Fruit fly (Drosophila melanogaster) whole organism, embryonic: ENCODE results near the gene CG5909.

Experiments
- Abd-B ChIP-seq: fragments of 200-800 bp; sonication (Bioruptor generic); optimal IDR thresholded peaks from 2 replicates; lab custom pipeline; 2018; ENCODE audit warnings: missing biosample characterization, mild to moderate bottlenecking, missing genetic modification characterization, moderate library complexity
- Bgb ChIP-seq: fragments of 200-800 bp; sonication (Bioruptor generic); IDR thresholded peaks from 2 replicates; pipeline ENCODE4 v1.3.6; 2022; ENCODE audit warnings: missing biosample characterization, missing genetic modification characterization; ENCODE audit not compliant: partially characterized antibody
- CG10209 ChIP-seq: fragments of 200-800 bp; sonication (Bioruptor generic); optimal IDR thresholded peaks from 3 replicates; lab custom pipeline; 2017; ENCODE audit warnings: missing biosample characterization, mild to moderate bottlenecking, missing genetic modification characterization, missing genetic modification reagents
- CG10267 ChIP-seq: fragments of 200-800 bp; sonication (Bioruptor generic); optimal IDR thresholded peaks from 2 replicates; lab custom pipeline; 2018; ENCODE audit warnings: missing biosample characterization, mild to moderate bottlenecking, missing genetic modification characterization, moderate library complexity
- CG11398 ChIP-seq: fragments of 200-800 bp; sonication (Bioruptor generic); optimal IDR thresholded peaks from 2 replicates; lab custom pipeline; 2016; ENCODE audit warnings: missing biosample characterization, missing genetic modification characterization
- CG1233 ChIP-seq: fragments of 200-800 bp; sonication (Bioruptor generic); optimal IDR thresholded peaks from 4 replicates; lab custom pipeline; 2018; ENCODE audit warnings: missing biosample characterization, mild to moderate bottlenecking, missing genetic modification characterization
- CG14441 ChIP-seq: fragments of 200-800 bp; sonication (Bioruptor generic); IDR thresholded peaks from 2 replicates; pipeline ENCODE4 v1.3.6; 2022; ENCODE audit warnings: missing biosample characterization, missing genetic modification characterization
- CG15269 ChIP-seq: fragments of 200-800 bp; sonication (Bioruptor generic); optimal IDR thresholded peaks from 2 replicates; lab custom pipeline; 2018; ENCODE audit warnings: missing biosample characterization, mild to moderate bottlenecking, missing genetic modification characterization, moderate library complexity
- CG1647 ChIP-seq: fragments of 200-800 bp; sonication (Bioruptor generic); optimal IDR thresholded peaks from 3 replicates; lab custom pipeline; 2016; ENCODE audit warnings: missing biosample characterization, missing genetic modification characterization
- CG17186 ChIP-seq: fragments of 200-800 bp; sonication (Bioruptor generic); optimal IDR thresholded peaks from 3 replicates; lab custom pipeline; 2017; ENCODE audit warnings: missing biosample characterization, missing genetic modification reagents, missing genetic modification characterization
- CG18599 ChIP-seq: fragments of 200-800 bp; sonication (Bioruptor generic); optimal IDR thresholded peaks from 3 replicates; lab custom pipeline; 2017; ENCODE audit warnings: missing biosample characterization, missing genetic modification characterization, mild to moderate bottlenecking, moderate library complexity, missing genetic modification reagents
- CG33213 ChIP-seq: fragments of 200-800 bp; sonication (Bioruptor generic); optimal IDR thresholded peaks from 3 replicates; lab custom pipeline; 2016; ENCODE audit warnings: missing biosample characterization, missing genetic modification characterization
- CG4328 ChIP-seq: fragments of 200-800 bp; sonication (Bioruptor generic); optimal IDR thresholded peaks from 3 replicates; lab custom pipeline; 2017; ENCODE audit warnings: missing biosample characterization, missing genetic modification reagents, missing genetic modification characterization
- CG6272 ChIP-seq: fragments of 200-800 bp; sonication (Bioruptor generic); IDR thresholded peaks from 2 replicates; pipeline ENCODE4 v1.3.6; 2022; ENCODE audit warnings: missing biosample characterization, missing genetic modification characterization
- CG7987 ChIP-seq: fragments of 200-800 bp; sonication (Bioruptor generic); optimal IDR thresholded peaks from 2 replicates; lab custom pipeline; 2018; ENCODE audit warnings: missing biosample characterization, mild to moderate bottlenecking, missing genetic modification characterization, moderate library complexity
- CG9932 ChIP-seq: fragments of 200-800 bp; sonication (Bioruptor generic); IDR thresholded peaks from 2 replicates; pipeline ENCODE4 v1.3.6; 2022; ENCODE audit warnings: missing biosample characterization, missing genetic modification characterization
- Dll ChIP-seq: fragments of 200-800 bp; sonication (Bioruptor generic); IDR thresholded peaks from 4 replicates; pipeline ENCODE4 v1.3.6; 2022; ENCODE audit warnings: missing biosample characterization, missing genetic modification characterization; ENCODE audit not compliant: partially characterized antibody
- E2f2 ChIP-seq: fragments of 200-800 bp; sonication (Bioruptor generic); IDR thresholded peaks from 2 replicates; pipeline ENCODE4 v1.3.6; 2022; ENCODE audit warnings: missing biosample characterization, missing genetic modification characterization
- Eip74EF ChIP-seq, 2 experiments: fragments of 200-800 bp in 1 of 2; fragments of >200 bp in 1 of 2; sonication (Bioruptor generic) in 1 of 2; optimal IDR thresholded peaks; 2 replicates each; lab custom pipeline; 2017 to 2019; ENCODE audit warnings: missing biosample characterization in 2 of 2, missing genetic modification characterization in 2 of 2, mild to moderate bottlenecking in 1 of 2, moderate library complexity in 1 of 2
- HLH54F ChIP-seq: fragments of 200-800 bp; sonication (Bioruptor generic); optimal IDR thresholded peaks from 3 replicates; lab custom pipeline; 2016; ENCODE audit warnings: missing biosample characterization, missing genetic modification characterization
- Hey ChIP-seq: fragments of 200-800 bp; sonication (Bioruptor generic); optimal IDR thresholded peaks from 3 replicates; lab custom pipeline; 2018; ENCODE audit warnings: missing biosample characterization, mild to moderate bottlenecking, missing genetic modification characterization
- Hr3 ChIP-seq: fragments of 200-800 bp; sonication (Bioruptor generic); optimal IDR thresholded peaks from 3 replicates; lab custom pipeline; 2016; ENCODE audit warnings: missing biosample characterization, missing genetic modification characterization
- NC2α ChIP-seq: fragments of 200-800 bp; sonication (Bioruptor generic); optimal IDR thresholded peaks from 2 replicates; lab custom pipeline; 2016; ENCODE audit warnings: missing biosample characterization, missing genetic modification characterization
- NC2β ChIP-seq: fragments of 200-800 bp; sonication (Bioruptor generic); optimal IDR thresholded peaks from 2 replicates; lab custom pipeline; 2016; ENCODE audit warnings: missing biosample characterization, missing genetic modification characterization
- NFAT ChIP-seq: fragments of 200-800 bp; sonication (Bioruptor generic); IDR thresholded peaks from 2 replicates; pipeline ENCODE4 v1.3.6; 2022; ENCODE audit warnings: missing biosample characterization, missing genetic modification characterization
- Opbp ChIP-seq: fragments of 200-800 bp; sonication (Bioruptor generic); IDR thresholded peaks from 3 replicates; pipeline ENCODE4 v1.3.6; 2022; ENCODE audit warnings: missing biosample characterization, missing genetic modification characterization; ENCODE audit not compliant: partially characterized antibody
- Trl ChIP-seq, 3 experiments: fragments of >200 bp in 2 of 3; fragments of 200-800 bp in 1 of 3; sonication (Bioruptor generic) in 1 of 3; optimal IDR thresholded peaks; 2 replicates in 1 of 3; 3 replicates in 2 of 3; lab custom pipeline; 2016 to 2017; ENCODE audit warnings: missing biosample characterization in 1 of 3, missing genetic modification characterization in 1 of 3
- Xbp1 ChIP-seq: fragments of 200-800 bp; sonication (Bioruptor generic); optimal IDR thresholded peaks from 3 replicates; lab custom pipeline; 2016; ENCODE audit warnings: missing biosample characterization, mild to moderate bottlenecking, missing genetic modification characterization
- ap ChIP-seq: fragments of 200-800 bp; sonication (Bioruptor generic); IDR thresholded peaks from 2 replicates; pipeline ENCODE4 v1.3.6; 2022; ENCODE audit warnings: missing biosample characterization, missing genetic modification characterization
- bigmax ChIP-seq: fragments of 200-800 bp; sonication (Bioruptor generic); optimal IDR thresholded peaks from 2 replicates; lab custom pipeline; 2018; ENCODE audit warnings: missing biosample characterization, mild to moderate bottlenecking, missing genetic modification characterization
- bowl ChIP-seq: fragments of 200-800 bp; sonication (Bioruptor generic); IDR thresholded peaks from 2 replicates; pipeline ENCODE4 v1.3.6; 2022; ENCODE audit warnings: missing biosample characterization, missing genetic modification characterization
- corto ChIP-seq: fragments of 200-800 bp; sonication (Bioruptor generic); optimal IDR thresholded peaks from 2 replicates; lab custom pipeline; 2016; ENCODE audit warnings: missing biosample characterization, mild to moderate bottlenecking, missing genetic modification characterization, moderate library complexity
- cwo ChIP-seq: fragments of 200-800 bp; sonication (Bioruptor generic); optimal IDR thresholded peaks from 3 replicates; lab custom pipeline; 2017; ENCODE audit warnings: missing biosample characterization, missing genetic modification characterization, mild to moderate bottlenecking, moderate library complexity, missing genetic modification reagents
- danr ChIP-seq: fragments of 200-800 bp; sonication (Bioruptor generic); IDR thresholded peaks from 2 replicates; pipeline ENCODE4 v1.3.6; 2022; ENCODE audit warnings: missing biosample characterization, missing genetic modification characterization
- dati ChIP-seq: fragments of 200-800 bp; sonication (Bioruptor generic); IDR thresholded peaks from 2 replicates; pipeline ENCODE4 v1.3.6; 2022; ENCODE audit warnings: missing biosample characterization, missing genetic modification characterization
- fd64A ChIP-seq: fragments of 200-800 bp; sonication (Bioruptor generic); optimal IDR thresholded peaks from 3 replicates; lab custom pipeline; 2018; ENCODE audit warnings: missing biosample characterization, mild to moderate bottlenecking, missing genetic modification characterization
- fd96Cb ChIP-seq: fragments of 200-800 bp; sonication (Bioruptor generic); optimal IDR thresholded peaks from 2 replicates; lab custom pipeline; 2018; ENCODE audit warnings: missing biosample characterization, mild to moderate bottlenecking, missing genetic modification characterization, moderate library complexity
- fu2 ChIP-seq: fragments of 200-800 bp; sonication (Bioruptor generic); optimal IDR thresholded peaks from 2 replicates; lab custom pipeline; 2016; ENCODE audit warnings: missing biosample characterization, missing genetic modification characterization
- grau ChIP-seq: fragments of 200-800 bp; optimal IDR thresholded peaks from 3 replicates; lab custom pipeline; 2019; ENCODE audit warnings: missing biosample characterization, mild to moderate bottlenecking, missing genetic modification characterization, moderate library complexity
- gt ChIP-seq: fragments of 200-800 bp; sonication (Bioruptor generic); IDR thresholded peaks from 2 replicates; pipeline ENCODE4 v1.3.6; 2022; ENCODE audit warnings: missing biosample characterization, missing genetic modification characterization
- ken ChIP-seq: fragments of 200-800 bp; sonication (Bioruptor generic); IDR thresholded peaks from 3 replicates; pipeline ENCODE4 v1.3.6; 2022; ENCODE audit warnings: missing biosample characterization, missing genetic modification characterization
- mam ChIP-seq: fragments of 200-800 bp; sonication (Bioruptor generic); optimal IDR thresholded peaks from 3 replicates; lab custom pipeline; 2016; ENCODE audit warnings: missing biosample characterization, missing genetic modification characterization
- oc ChIP-seq: fragments of 200-800 bp; sonication (Bioruptor generic); optimal IDR thresholded peaks from 2 replicates; lab custom pipeline; 2018; ENCODE audit warnings: missing biosample characterization, mild to moderate bottlenecking, missing genetic modification characterization, moderate library complexity
- pnt ChIP-seq: fragments of 200-800 bp; sonication (Bioruptor generic); optimal IDR thresholded peaks from 3 replicates; lab custom pipeline; 2016; ENCODE audit warnings: missing biosample characterization, missing genetic modification characterization
- rib ChIP-seq: fragments of 200-800 bp; sonication (Bioruptor generic); IDR thresholded peaks from 2 replicates; pipeline ENCODE4 v1.3.6; 2022; ENCODE audit warnings: missing biosample characterization, missing genetic modification characterization
- sd ChIP-seq: fragments of 200-800 bp; sonication (Bioruptor generic); optimal IDR thresholded peaks from 3 replicates; lab custom pipeline; 2018; ENCODE audit warnings: missing biosample characterization, mild to moderate bottlenecking, missing genetic modification characterization, moderate library complexity
- sug ChIP-seq: fragments of 200-800 bp; optimal IDR thresholded peaks from 2 replicates; lab custom pipeline; 2019; ENCODE audit warnings: missing biosample characterization, mild to moderate bottlenecking, missing genetic modification characterization, moderate library complexity
- tx ChIP-seq: fragments of 200-800 bp; sonication (Bioruptor generic); optimal IDR thresholded peaks from 2 replicates; lab custom pipeline; 2016; ENCODE audit warnings: missing biosample characterization, missing genetic modification characterization

The CG5909 gene

DNA sequence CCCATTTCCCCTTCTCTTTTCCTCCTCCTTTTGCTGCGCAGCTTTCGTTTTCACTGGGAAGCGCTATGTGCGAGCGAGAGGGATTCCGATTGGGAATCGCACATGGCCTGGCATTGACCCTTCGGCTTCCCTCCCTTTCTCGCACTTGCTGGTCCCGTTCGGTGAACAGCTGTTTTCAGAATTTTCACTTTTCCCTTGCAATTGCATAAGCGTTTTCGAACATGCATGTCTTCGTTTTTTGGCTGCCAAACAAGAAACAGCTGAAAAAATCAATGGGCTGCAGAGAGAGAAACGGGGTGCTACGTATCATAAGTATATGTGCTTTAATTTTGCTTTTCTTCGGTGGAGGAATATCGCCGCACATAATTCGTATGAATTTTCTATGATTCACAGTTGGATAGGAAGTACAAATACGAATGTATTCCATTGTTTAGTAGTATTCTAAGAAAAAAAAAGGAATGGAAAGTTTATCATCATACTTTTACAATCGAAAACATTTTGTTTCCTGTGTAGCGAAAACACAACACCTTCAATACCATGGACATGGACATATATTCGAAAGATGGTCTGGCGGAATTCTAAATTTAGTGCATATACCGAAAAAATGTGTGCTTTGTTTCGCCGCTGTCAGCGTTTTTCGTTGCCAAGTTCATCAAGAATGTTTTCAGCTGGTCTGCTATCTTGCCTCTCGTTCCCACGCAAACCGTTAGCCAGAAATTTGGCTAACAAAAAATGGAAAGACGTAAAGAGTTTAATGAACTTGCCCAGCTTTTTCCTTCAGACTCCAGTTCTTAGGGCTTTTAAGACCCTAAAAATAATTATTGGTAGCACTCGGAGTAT, 8.6 kb upstream of the CG5909 start (continued):
- peak; percentile 59 for TF ChIP-seq sd (tag; lab: Kevin White, UChicago)
- TF ChIP-seq rib (GFP tag; lab: Robert Waterston, UW): no peak
- TF ChIP-seq Dll: no peak
- TF ChIP-seq CG18599 (GFP tag; lab: Kevin White, UChicago): peak; percentile 34
- peak; percentile 17 for TF ChIP-seq CG4328
- TF ChIP-seq oc: no peak
- peak; percentile 20 for TF ChIP-seq mam
- peak; percentile 38 for TF ChIP-seq cwo (GFP tag; lab: Kevin White, UChicago)
- peak; percentile 49 for TF ChIP-seq fd96Cb (tag; lab: Kevin White, UChicago)
- no peak for TF ChIP-seq ap (GFP tag; lab: Robert Waterston, UW)
- TF ChIP-seq CG10209 (GFP tag; lab: Kevin White, UChicago): peak; percentile 51
- TF ChIP-seq sug (tag; lab: Kevin White, UChicago): no peak
- TF ChIP-seq NC2α (GFP tag; lab: Kevin White, UChicago): no peak
- TF ChIP-seq CG17186: no peak
- TF ChIP-seq Hr3 (GFP tag; lab: Kevin White, UChicago): peak; percentile 32
- no peak for TF ChIP-seq Opbp
- TF ChIP-seq ken (GFP tag; lab: Robert Waterston, UW): no peak
- peak; percentile 37 for TF ChIP-seq fu2 (GFP tag; lab: Kevin White, UChicago)
- TF ChIP-seq HLH54F (GFP tag; lab: Kevin White, UChicago): peak; percentile 30
- TF ChIP-seq corto: no peak
- no peak for TF ChIP-seq NC2β (GFP tag; lab: Kevin White, UChicago)
- TF ChIP-seq gt (GFP tag; lab: Robert Waterston, UW): no peak
- TF ChIP-seq CG10267 (tag; lab: Kevin White, UChicago): peak; percentile 19
- TF ChIP-seq CG9932 (GFP tag; lab: Robert Waterston, UW): peak; percentile 64
- no peak for TF ChIP-seq bigmax (GFP tag; lab: Kevin White, UChicago)
- TF ChIP-seq danr: 0 out of 2 replicates have a peak, but pooled peaks have one; percentile 13
- TF ChIP-seq fd64A: peak; percentile 1
- TF ChIP-seq Eip74EF (GFP tag; optimal IDR thresholded peaks at IDR 0.05; lab: Kevin White, UChicago): peak in 1 of 2 experiments; percentile 28
- peak; percentile 42 for TF ChIP-seq CG1233 (GFP tag; lab: Kevin White, UChicago)
- no peak for TF ChIP-seq CG33213 (GFP tag; lab: Kevin White, UChicago)
- TF ChIP-seq CG11398 (GFP tag; lab: Kevin White, UChicago): no peak
- no peak for TF ChIP-seq pnt (GFP tag; lab: Kevin White, UChicago)
- no peak for TF ChIP-seq CG1647
- peak; percentile 13 for TF ChIP-seq Xbp1 (GFP tag; lab: Kevin White, UChicago)
- TF ChIP-seq NFAT (GFP tag; lab: Robert Waterston, UW): peak; percentile 24; the same call in 1 of the 2 replicates
- no peak for TF ChIP-seq Bgb (GFP tag; lab: Robert Waterston, UW)
- TF ChIP-seq CG15269: peak; percentile 65
- no peak for TF ChIP-seq CG7987
- no peak for TF ChIP-seq Trl (optimal IDR thresholded peaks at IDR 0.05; lab: Kevin White, UChicago)
- no peak for TF ChIP-seq Trl (GFP tag; optimal IDR thresholded peaks at IDR 0.05; lab: Kevin White, UChicago)
- peak; percentile 15 for TF ChIP-seq tx (GFP tag; lab: Kevin White, UChicago)
- 0 out of 2 replicates have a peak, but pooled peaks have one; percentile 9 for TF ChIP-seq E2f2 (GFP tag; lab: Robert Waterston, UW)
- no peak for TF ChIP-seq CG6272 (GFP tag; lab: Robert Waterston, UW)
- no peak for TF ChIP-seq Hey (tag; lab: Kevin White, UChicago)
- TF ChIP-seq CG14441 (GFP tag; lab: Robert Waterston, UW): peak; percentile 41; the same call in 1 of the 2 replicates
- TF ChIP-seq Abd-B (GFP tag; lab: Kevin White, UChicago): peak; percentile 11
- no peak for TF ChIP-seq bowl
- no peak for TF ChIP-seq dati (GFP tag; lab: Robert Waterston, UW)
- peak; percentile 65 for TF ChIP-seq grau (tag; lab: Kevin White, UChicago)
